Worm (Caenorhabditis elegans) whole organism, L1 larva: Measurements from ENCODE around the gene srh-187.

Experiments used
- Y116A8C.19 ChIP-seq: sonication (generic microtip); optimal IDR thresholded peaks from 2 replicates; lab custom pipeline; 2016; ENCODE audit warnings: missing compliant biosample characterization, missing genetic modification characterization, borderline replicate concordance
- ceh-82 ChIP-seq, 3 experiments: fragments of 150-350 bp in 1 of 3; sonication (generic microtip) in 2 of 3; optimal IDR thresholded peaks; 2 replicates each; lab custom pipeline; 2014 to 2017; ENCODE audit warnings: missing biosample characterization in 3 of 3, missing genetic modification characterization in 3 of 3
- egl-27 ChIP-seq, 2 experiments: fragments of 150-350 bp in 1 of 2; sonication (generic microtip); optimal IDR thresholded peaks; 3 replicates each; lab custom pipeline; 2017 to 2018; ENCODE audit warnings: missing biosample characterization in 2 of 2, missing genetic modification characterization in 2 of 2, missing genetic modification reagents in 2 of 2
- nhr-11 ChIP-seq: fragments of 150-350 bp; optimal IDR thresholded peaks from 2 replicates; lab custom pipeline; 2014; ENCODE audit warnings: missing biosample characterization, missing genetic modification characterization
- nhr-237 ChIP-seq: fragments of 150-350 bp; optimal IDR thresholded peaks from 2 replicates; lab custom pipeline; 2014; ENCODE audit warnings: missing biosample characterization, missing genetic modification characterization
- nhr-76 ChIP-seq: sonication (generic microtip); optimal IDR thresholded peaks from 2 replicates; lab custom pipeline; 2017; ENCODE audit warnings: missing biosample characterization, missing genetic modification characterization
- nhr-90 ChIP-seq: sonication (generic microtip); optimal IDR thresholded peaks from 2 replicates; lab custom pipeline; 2016; ENCODE audit warnings: mild to moderate bottlenecking, missing genetic modification characterization, missing compliant biosample characterization; ENCODE audit not compliant: poor library complexity
- skn-1 ChIP-seq: fragments of 150-350 bp; optimal IDR thresholded peaks from 2 replicates; lab custom pipeline; 2014; ENCODE audit warnings: missing biosample characterization, missing genetic modification characterization

- TF ChIP-seq skn-1 (tag; lab: Kevin White, UChicago) (no peak), nhr-76 (tag; lab: Kevin White, UChicago) (no peak), nhr-237 (tag; lab: Kevin White, UChicago) (no peak), Y116A8C.19 (tag; lab: Kevin White, UChicago) (no peak), nhr-90 (tag; lab: Kevin White, UChicago) (no peak), nhr-11 (tag; lab: Kevin White, UChicago) (no peak), ceh-82 (tag; optimal IDR thresholded peaks at IDR 0.05; lab: Kevin White, UChicago) (no peak), egl-27 (tag; optimal IDR thresholded peaks at IDR 0.05; lab: Kevin White, UChicago) (no peak)
Observed at ce11 chrV:7369578-7369977, 29.8 kb upstream of the srh-187 start, which contains the start of gene srj-14.
